Fruit fly (Drosophila melanogaster): ENCODE results near the gene FER.

The FER gene

DNA sequence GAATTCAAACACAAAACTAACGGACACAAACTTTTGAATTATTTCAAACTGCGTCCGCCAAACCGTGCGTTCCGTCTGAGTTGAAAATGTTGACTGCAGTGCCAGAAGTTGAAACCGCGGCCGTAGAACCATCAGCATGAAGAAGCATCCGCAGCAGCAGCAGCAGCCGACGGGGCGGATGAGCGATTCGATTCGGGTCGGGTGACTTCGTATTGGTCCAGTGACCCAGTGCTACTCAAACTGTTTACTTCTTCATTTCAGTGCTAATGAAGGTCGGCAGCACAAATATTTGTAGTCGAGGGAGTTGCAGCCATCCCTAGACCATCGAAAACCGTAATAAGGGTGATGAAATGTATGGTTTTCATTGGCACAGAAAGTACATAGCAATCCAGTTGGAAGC is 65.9 kb downstream of the FER start, which contains the start of gene CG8861:
Gene CG8861 (minus strand): TSS at position 101 of the 400 bp plus-strand sequence.
- TF ChIP-seq CG8478 (optimal IDR thresholded peaks at IDR 0.05) (no peak), CTCF (optimal IDR thresholded peaks at IDR 0.05) (no peak)

DNA sequence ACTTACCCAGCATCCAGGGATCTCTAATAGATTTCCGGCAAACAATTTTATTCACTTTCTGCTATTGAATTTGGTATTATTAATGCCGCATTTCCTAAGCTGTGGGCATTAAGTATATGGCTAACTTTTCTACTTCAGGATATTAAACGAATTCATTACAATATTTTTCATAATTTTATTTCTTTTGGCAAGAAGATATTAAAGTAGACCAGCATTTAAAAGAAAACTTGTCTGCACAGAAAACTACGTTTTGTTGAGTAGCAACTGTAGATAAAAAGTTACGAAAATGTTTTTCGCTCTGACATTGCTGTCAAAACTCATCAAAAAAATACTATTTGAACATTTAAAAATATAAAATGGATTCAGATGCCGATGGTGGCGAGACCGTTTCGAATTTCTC is 72.9 kb downstream of the FER start, which contains the start of gene HP1e:
Gene HP1e (plus strand): TSS at position 301 of the 400 bp plus-strand sequence.
- no peak for TF ChIP-seq CTCF (optimal IDR thresholded peaks at IDR 0.05)
- no peak for TF ChIP-seq CG8478 (optimal IDR thresholded peaks at IDR 0.05)
